Worm (Caenorhabditis elegans) whole organism, mixed stage, embryonic: ENCODE results near the gene grsp-2.

Experiments used
- M03D4.4 ChIP-seq: sonication (generic microtip); optimal IDR thresholded peaks from 2 replicates; lab custom pipeline; 2017; ENCODE audit warnings: mild to moderate bottlenecking, missing genetic modification characterization, missing compliant biosample characterization
- bed-3 ChIP-seq: fragments of 200-800 bp; sonication (Bioruptor generic); optimal IDR thresholded peaks from 3 replicates; lab custom pipeline; 2018; ENCODE audit warnings: mild to moderate bottlenecking, missing genetic modification characterization, moderate library complexity, missing compliant biosample characterization
- blmp-1 ChIP-seq: fragments of 150-350 bp; optimal IDR thresholded peaks from 2 replicates; lab custom pipeline; 2014; ENCODE audit warnings: missing biosample characterization, missing genetic modification characterization
- ceh-39 ChIP-seq: fragments of 150-350 bp; optimal IDR thresholded peaks from 2 replicates; lab custom pipeline; 2014; ENCODE audit warnings: missing biosample characterization, missing genetic modification characterization
- ceh-43 ChIP-seq: fragments of 200-800 bp; sonication (Bioruptor generic); optimal IDR thresholded peaks from 2 replicates; lab custom pipeline; 2018; ENCODE audit warnings: mild to moderate bottlenecking, missing genetic modification characterization, moderate library complexity, missing compliant biosample characterization
- ceh-83 ChIP-seq: fragments of 200-800 bp; sonication (Bioruptor generic); optimal IDR thresholded peaks from 2 replicates; lab custom pipeline; 2018; ENCODE audit warnings: mild to moderate bottlenecking, missing genetic modification characterization, missing compliant biosample characterization
- ces-1 ChIP-seq: fragments of 150-350 bp; optimal IDR thresholded peaks from 2 replicates; lab custom pipeline; 2014; ENCODE audit warnings: missing biosample characterization, missing genetic modification reagents, missing genetic modification characterization
- cnd-1 ChIP-seq: fragments of 200-800 bp; sonication (Bioruptor generic); optimal IDR thresholded peaks from 2 replicates; lab custom pipeline; 2018; ENCODE audit warnings: mild to moderate bottlenecking, missing genetic modification characterization, missing compliant biosample characterization
- drap-1 ChIP-seq: fragments of 200-800 bp; sonication (Bioruptor generic); optimal IDR thresholded peaks from 3 replicates; lab custom pipeline; 2018; ENCODE audit warnings: mild to moderate bottlenecking, missing genetic modification characterization, missing compliant biosample characterization
- elt-1 ChIP-seq: sonication (generic microtip); optimal IDR thresholded peaks from 2 replicates; lab custom pipeline; 2017; ENCODE audit warnings: missing genetic modification characterization, mild to moderate bottlenecking, missing compliant biosample characterization, antibody characterized with exemption, moderate library complexity, borderline replicate concordance; ENCODE audit not compliant: insufficient read depth
- elt-3 ChIP-seq: fragments of 150-350 bp; optimal IDR thresholded peaks from 2 replicates; lab custom pipeline; 2014; ENCODE audit warnings: missing biosample characterization, missing genetic modification characterization
- ham-2 ChIP-seq: fragments of 200-800 bp; sonication (Bioruptor generic); optimal IDR thresholded peaks from 2 replicates; lab custom pipeline; 2018; ENCODE audit warnings: mild to moderate bottlenecking, missing genetic modification characterization, missing compliant biosample characterization
- hlh-1 ChIP-seq: fragments of 150-350 bp; optimal IDR thresholded peaks from 2 replicates; lab custom pipeline; 2014; ENCODE audit warnings: missing biosample characterization, missing genetic modification reagents, missing genetic modification characterization
- lin-13 ChIP-seq: fragments of 150-350 bp; optimal IDR thresholded peaks from 2 replicates; lab custom pipeline; 2014; ENCODE audit warnings: missing biosample characterization, missing genetic modification characterization
- lin-32 ChIP-seq: fragments of 200-800 bp; sonication (Bioruptor generic); optimal IDR thresholded peaks from 2 replicates; lab custom pipeline; 2018; ENCODE audit warnings: mild to moderate bottlenecking, missing genetic modification characterization, missing compliant biosample characterization
- lsy-2 ChIP-seq: fragments of 150-350 bp; optimal IDR thresholded peaks from 2 replicates; lab custom pipeline; 2014; ENCODE audit warnings: missing biosample characterization, missing genetic modification characterization
- mab-5 ChIP-seq: fragments of 150-350 bp; optimal IDR thresholded peaks from 2 replicates; lab custom pipeline; 2014; ENCODE audit warnings: missing biosample characterization, missing genetic modification characterization
- mep-1 ChIP-seq: fragments of 150-350 bp; optimal IDR thresholded peaks from 2 replicates; lab custom pipeline; 2017; ENCODE audit warnings: missing biosample characterization, missing genetic modification reagents, missing genetic modification characterization, inconsistent platforms
- mls-2 ChIP-seq: sonication (generic microtip); optimal IDR thresholded peaks from 2 replicates; lab custom pipeline; 2016; ENCODE audit warnings: mild to moderate bottlenecking, missing genetic modification characterization, moderate library complexity, missing compliant biosample characterization
- nhr-12 ChIP-seq: fragments of 150-350 bp; optimal IDR thresholded peaks from 2 replicates; lab custom pipeline; 2014; ENCODE audit warnings: missing biosample characterization, missing genetic modification characterization
- nhr-2 ChIP-seq: fragments of 150-350 bp; optimal IDR thresholded peaks from 2 replicates; lab custom pipeline; 2014; ENCODE audit warnings: missing biosample characterization, missing genetic modification characterization
- nhr-237 ChIP-seq: fragments of 150-350 bp; optimal IDR thresholded peaks from 2 replicates; lab custom pipeline; 2014; ENCODE audit warnings: missing biosample characterization, missing genetic modification characterization
- nhr-28 ChIP-seq: fragments of 150-350 bp; optimal IDR thresholded peaks from 2 replicates; lab custom pipeline; 2014; ENCODE audit warnings: missing biosample characterization, missing genetic modification characterization
- nhr-76 ChIP-seq: sonication (generic microtip); optimal IDR thresholded peaks from 2 replicates; lab custom pipeline; 2017; ENCODE audit warnings: missing biosample characterization, missing genetic modification characterization
- sem-2 ChIP-seq: fragments of 200-800 bp; sonication (Bioruptor generic); optimal IDR thresholded peaks from 2 replicates; lab custom pipeline; 2018; ENCODE audit warnings: mild to moderate bottlenecking, missing genetic modification characterization, missing compliant biosample characterization
- snpc-4 ChIP-seq: fragments of 150-350 bp; optimal IDR thresholded peaks from 2 replicates; lab custom pipeline; 2014; ENCODE audit warnings: missing biosample characterization, missing genetic modification characterization
- sptf-1 ChIP-seq: sonication (generic microtip); optimal IDR thresholded peaks from 2 replicates; lab custom pipeline; 2017; ENCODE audit warnings: mild to moderate bottlenecking, missing genetic modification characterization, moderate library complexity, missing compliant biosample characterization
- tbx-8 ChIP-seq: fragments of 200-800 bp; sonication (Bioruptor generic); optimal IDR thresholded peaks from 2 replicates; lab custom pipeline; 2018; ENCODE audit warnings: mild to moderate bottlenecking, missing genetic modification characterization, moderate library complexity, missing compliant biosample characterization
- unc-120 ChIP-seq: sonication (generic microtip); optimal IDR thresholded peaks from 2 replicates; lab custom pipeline; 2017; ENCODE audit warnings: missing genetic modification characterization, missing compliant biosample characterization; ENCODE audit not compliant: poor library complexity, severe bottlenecking
- unc-39 ChIP-seq: fragments of 150-350 bp; optimal IDR thresholded peaks from 2 replicates; lab custom pipeline; 2014; ENCODE audit warnings: missing biosample characterization, missing genetic modification characterization
- unc-62 ChIP-seq: fragments of 150-350 bp; optimal IDR thresholded peaks from 2 replicates; lab custom pipeline; 2014; ENCODE audit warnings: missing biosample characterization, missing genetic modification reagents, missing genetic modification characterization
- zip-8 ChIP-seq: fragments of 150-350 bp; optimal IDR thresholded peaks from 2 replicates; lab custom pipeline; 2014; ENCODE audit warnings: missing biosample characterization, missing genetic modification characterization
- ztf-11 ChIP-seq: fragments of 150-350 bp; optimal IDR thresholded peaks from 2 replicates; lab custom pipeline; 2014; ENCODE audit warnings: missing biosample characterization, missing genetic modification characterization

Gene grsp-2

DNA sequence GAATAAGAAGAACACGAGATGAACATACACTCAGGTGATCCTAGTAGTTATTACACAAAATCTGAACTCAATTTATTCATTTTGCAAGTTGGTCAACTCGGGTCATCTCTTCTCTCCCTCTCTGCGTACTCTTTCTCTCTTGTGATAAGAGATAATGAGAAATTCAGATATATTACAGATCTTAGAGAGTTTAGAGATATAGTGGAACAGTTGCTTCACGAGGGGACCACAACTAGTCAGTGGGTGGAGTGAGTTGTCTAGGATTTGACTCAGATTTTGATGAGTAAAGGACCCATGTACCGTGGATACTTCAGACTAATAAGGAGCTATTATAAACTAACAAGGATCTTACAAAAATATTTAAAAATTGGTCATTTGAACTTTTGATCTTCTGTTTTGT, 2.5 kb upstream of the grsp-2 start, which contains the start of gene exc-5:
TSS of gene exc-5 (minus strand) at position 57 of the 400 bp plus-strand sequence.
- TF ChIP-seq elt-1 (no peak), unc-120 (peak; percentile 59), lin-32 (no peak), unc-62 (peak; percentile 11), zip-8 (tag; lab: Kevin White, UChicago) (no peak), mls-2 (no peak), drap-1 (GFP tag; lab: Kevin White, UChicago) (no peak), ceh-39 (no peak), hlh-1 (peak; percentile 87), tbx-8 (GFP tag; lab: Kevin White, UChicago) (no peak), lsy-2 (no peak), M03D4.4 (tag; lab: Kevin White, UChicago) (no peak), nhr-76 (tag; lab: Kevin White, UChicago) (no peak), nhr-28 (tag; lab: Kevin White, UChicago) (no peak), mep-1 (tag; lab: Kevin White, UChicago) (no peak), sem-2 (no peak), mab-5 (no peak), elt-3 (tag; lab: Kevin White, UChicago) (no peak), sptf-1 (tag; lab: Kevin White, UChicago) (no peak), ceh-83 (GFP tag; lab: Kevin White, UChicago) (no peak)

DNA sequence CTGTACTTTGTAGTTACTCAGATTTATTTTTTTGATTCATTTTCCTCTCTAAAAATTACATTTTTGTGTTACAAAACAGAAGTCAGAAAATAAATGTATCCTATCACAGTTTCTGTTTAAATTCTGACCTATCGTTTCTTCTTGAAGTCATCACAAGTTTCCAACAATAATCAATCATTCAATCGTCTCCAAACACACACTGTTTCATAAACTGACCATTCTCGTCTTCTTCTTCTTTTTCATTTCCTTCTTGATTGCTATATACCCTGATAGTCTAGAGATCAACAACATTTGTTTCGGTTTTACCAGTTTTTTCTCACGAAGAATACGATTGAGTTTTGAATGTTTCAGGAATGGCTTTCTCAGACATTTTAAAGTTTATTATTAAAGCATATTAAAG, 967 bp upstream of the grsp-2 start:
- TF ChIP-seq blmp-1 (tag; lab: Kevin White, UChicago) (no peak), cnd-1 (no peak), ceh-39 (no peak), nhr-76 (tag; lab: Kevin White, UChicago) (no peak), ham-2 (GFP tag; lab: Kevin White, UChicago) (no peak), tbx-8 (GFP tag; lab: Kevin White, UChicago) (no peak), unc-39 (tag; lab: Kevin White, UChicago) (no peak), nhr-237 (tag; lab: Kevin White, UChicago) (no peak), hlh-1 (no peak), snpc-4 (no peak), mab-5 (no peak), drap-1 (GFP tag; lab: Kevin White, UChicago) (no peak), ces-1 (GFP tag; lab: Kevin White, UChicago) (no peak), ceh-43 (GFP tag; lab: Kevin White, UChicago) (no peak), elt-1 (no peak), unc-62 (no peak), nhr-28 (tag; lab: Kevin White, UChicago) (no peak), ztf-11 (no peak), nhr-12 (tag; lab: Kevin White, UChicago) (no peak), lsy-2 (no peak)

DNA sequence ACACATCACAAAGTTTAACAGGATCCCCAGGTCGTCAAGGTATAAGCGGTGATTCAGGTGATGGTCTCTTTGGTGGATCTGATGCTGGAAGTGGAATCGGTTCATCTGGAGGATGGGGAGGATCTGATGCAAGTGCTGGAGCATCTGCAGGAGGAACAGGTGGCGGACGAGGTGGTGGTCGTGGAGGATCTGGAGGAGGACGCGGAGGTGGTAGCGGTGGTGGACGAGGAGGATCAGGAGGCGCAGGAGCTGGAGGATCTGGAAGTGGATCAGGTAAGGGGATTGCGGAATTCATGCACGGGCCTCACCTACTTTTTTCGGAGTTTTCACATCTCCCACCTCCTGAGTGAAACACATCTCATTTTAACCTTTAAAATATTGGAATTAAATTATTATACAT, 488 bp downstream of the grsp-2 start:
- no peak for TF ChIP-seq elt-3 (tag; lab: Kevin White, UChicago)
- no peak for TF ChIP-seq sem-2
- TF ChIP-seq nhr-76 (tag; lab: Kevin White, UChicago): no peak
- TF ChIP-seq mls-2: no peak
- no peak for TF ChIP-seq nhr-237 (tag; lab: Kevin White, UChicago)
- TF ChIP-seq lin-13 (tag; lab: Kevin White, UChicago): no peak
- TF ChIP-seq ceh-39: no peak
- TF ChIP-seq ceh-83 (GFP tag; lab: Kevin White, UChicago): no peak
- no peak for TF ChIP-seq bed-3 (GFP tag; lab: Kevin White, UChicago)
- TF ChIP-seq M03D4.4 (tag; lab: Kevin White, UChicago): no peak
- no peak for TF ChIP-seq cnd-1
- TF ChIP-seq lsy-2: no peak
- no peak for TF ChIP-seq mep-1 (tag; lab: Kevin White, UChicago)
- TF ChIP-seq mab-5: no peak

DNA sequence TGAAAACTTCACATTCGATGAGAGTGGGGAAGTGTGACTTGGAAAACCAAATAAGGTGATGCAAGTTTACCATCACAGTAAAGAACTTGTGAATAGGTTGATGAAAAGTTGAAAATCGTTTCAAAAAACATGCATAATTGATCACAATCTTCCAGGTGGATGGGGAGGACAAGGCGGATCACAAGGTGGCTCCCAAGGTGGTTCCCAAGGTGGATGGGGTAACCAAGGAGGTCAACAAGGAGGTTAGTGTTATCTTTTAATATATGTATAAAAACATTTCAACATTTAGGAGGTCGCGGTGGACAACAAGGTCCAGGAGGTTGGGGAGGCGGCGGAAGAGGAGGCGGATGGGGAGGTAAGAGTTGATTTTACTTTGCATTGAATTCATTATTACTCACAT, 1.5 kb downstream of the grsp-2 start, which contains the start of gene T28C6.10:
TSS of gene T28C6.10 (plus strand) at position 301 of the 400 bp plus-strand sequence.
- no peak for TF ChIP-seq ceh-43 (GFP tag; lab: Kevin White, UChicago)

DNA sequence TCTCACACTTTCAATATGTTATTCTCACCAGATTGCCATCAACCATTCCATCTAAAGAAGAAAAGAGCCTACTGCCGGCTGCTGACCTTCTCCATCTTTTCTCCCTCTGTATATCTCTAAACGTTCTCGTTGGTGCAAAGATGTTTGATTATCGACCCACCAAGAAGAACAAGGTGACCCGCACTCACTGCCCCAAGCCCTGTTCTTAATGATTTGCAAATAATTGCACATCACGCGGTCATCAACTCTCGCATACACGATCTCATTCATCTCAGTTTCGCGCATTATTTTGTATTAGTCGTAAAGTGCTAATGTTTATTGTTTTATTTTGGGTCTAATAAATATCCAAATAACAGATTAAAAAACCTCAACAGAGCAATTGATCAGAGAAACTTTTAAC, 3.3 kb downstream of the grsp-2 start:
- TF ChIP-seq hlh-1 (peak; percentile 10), ceh-39 (peak; percentile 44), sptf-1 (tag; lab: Kevin White, UChicago) (no peak), nhr-2 (peak; percentile 94), nhr-12 (tag; lab: Kevin White, UChicago) (no peak)
